Fruit fly (Drosophila melanogaster): ENCODE measurements around the gene CG4073.
A peak's percentile ranks its signal among the peaks of the same experiment; 100 is the strongest.

CG4073 gene

DNA sequence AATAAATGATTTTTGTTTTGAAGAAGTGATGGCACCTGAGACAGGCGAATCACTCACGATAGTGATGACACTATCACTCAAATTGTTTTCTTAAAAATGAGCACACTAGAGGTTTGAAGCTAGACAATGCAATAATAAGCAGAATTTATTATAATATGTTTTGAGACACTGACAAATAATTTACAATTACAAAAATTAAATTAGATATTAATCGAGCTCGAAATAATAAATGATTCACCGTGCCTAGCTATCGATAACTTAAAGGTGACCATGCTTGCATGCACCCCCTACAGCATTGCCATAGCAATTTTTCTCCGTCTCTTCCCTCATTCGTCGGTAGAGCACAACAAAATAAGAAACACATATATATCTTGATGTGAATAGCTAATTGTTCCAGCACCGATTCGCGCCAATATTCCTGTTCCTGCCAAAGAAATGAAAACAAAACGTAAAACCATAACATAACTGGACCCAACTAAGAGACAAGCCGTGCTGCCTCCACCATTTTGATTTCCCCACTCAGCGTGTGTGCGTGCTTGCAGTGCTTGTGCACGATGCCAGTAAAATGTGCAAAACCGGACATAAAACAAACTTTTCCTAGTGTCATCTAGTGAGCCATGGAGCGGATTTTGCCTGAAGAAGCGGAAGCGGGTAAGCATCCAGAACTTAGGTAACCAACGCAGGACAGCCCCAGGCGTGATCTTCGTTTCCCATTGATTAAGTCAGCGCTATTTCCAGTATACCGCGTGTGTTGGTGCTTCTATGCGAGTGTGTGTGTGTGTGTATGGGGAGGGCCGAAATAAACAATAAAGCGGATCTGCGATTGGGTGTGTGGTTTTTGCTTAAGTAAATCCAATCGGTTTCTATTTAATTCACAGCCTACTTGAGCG, 46.6 kb downstream of the CG4073 start, which contains the start of the genes MED7 and Cap-H2 (continued):
- TF ChIP-seq D19A (tag; optimal IDR thresholded peaks at IDR 0.05) (no peak), CG7963 (GFP tag; IDR thresholded peaks at IDR 0.05; ENCODE audit: partially characterized antibody) (peak; percentile 97), nom (GFP tag; optimal IDR thresholded peaks at IDR 0.05) (no peak), CG3847 (GFP tag; IDR thresholded peaks at IDR 0.05) (peak; percentile 92), PHDP (tag; optimal IDR thresholded peaks at IDR 0.05) (peak; percentile 79), pho (GFP tag; optimal IDR thresholded peaks at IDR 0.05) (peak; percentile 89), ash1 (GFP tag; optimal IDR thresholded peaks at IDR 0.05) (peak; percentile 50), ATbp (GFP tag; optimal IDR thresholded peaks at IDR 0.05) (no peak), CG10366 (GFP tag; IDR thresholded peaks at IDR 0.05) (peak; percentile 83), Ptx1 (GFP tag; IDR thresholded peaks at IDR 0.05) (peak; percentile 89), bab2 (GFP tag; optimal IDR thresholded peaks at IDR 0.05) (peak; percentile 95), Spps (tag; optimal IDR thresholded peaks at IDR 0.05) (peak; percentile 61), Dfd (GFP tag; optimal IDR thresholded peaks at IDR 0.05) (no peak), unc-4 (GFP tag; IDR thresholded peaks at IDR 0.05; ENCODE audit: partially characterized antibody) (peak; percentile 98), CHES-1-like (GFP tag; optimal IDR thresholded peaks at IDR 0.05) (peak; percentile 74), dpn (GFP tag; optimal IDR thresholded peaks at IDR 0.05) (peak; percentile 81 to 85), ssp (GFP tag; IDR thresholded peaks at IDR 0.05) (peak; percentile 75), Atf3 (GFP tag; optimal IDR thresholded peaks at IDR 0.05) (peak; percentile 56), CG17385 (GFP tag; optimal IDR thresholded peaks at IDR 0.05) (peak; percentile 60), Ravus (GFP tag; IDR thresholded peaks at IDR 0.05) (peak; percentile 16; the same call in 1 of the 2 replicates), Hand (GFP tag; optimal IDR thresholded peaks at IDR 0.05) (no peak), Sox100B (GFP tag; optimal IDR thresholded peaks at IDR 0.05) (peak; percentile 41), vnd (GFP tag; IDR thresholded peaks at IDR 0.05; ENCODE audit: partially characterized antibody) (peak; percentile 99), Aef1 (GFP tag; IDR thresholded peaks at IDR 0.05) (peak; percentile 77), sr (GFP tag; IDR thresholded peaks at IDR 0.05) (no peak), grn (GFP tag; optimal IDR thresholded peaks at IDR 0.05) (peak; percentile 20), CoRest (tag; optimal IDR thresholded peaks at IDR 0.05) (peak; percentile 85), ken (GFP tag; IDR thresholded peaks at IDR 0.05) (peak; percentile 87), CG7839 (tag; optimal IDR thresholded peaks at IDR 0.05) (no peak), H2.0 (GFP tag; IDR thresholded peaks at IDR 0.05) (peak; percentile 70), CG3407 (GFP tag; optimal IDR thresholded peaks at IDR 0.05) (peak; percentile 58), CG10209 (GFP tag; optimal IDR thresholded peaks at IDR 0.05) (peak; percentile 64), Max (GFP tag; optimal IDR thresholded peaks at IDR 0.05) (peak; percentile 90), CG14965 (GFP tag; optimal IDR thresholded peaks at IDR 0.05; ENCODE audit: borderline replicate concordance) (no peak), row (GFP tag; IDR thresholded peaks at IDR 0.05) (peak; percentile 98), CTCF (GFP tag; optimal IDR thresholded peaks at IDR 0.05) (no peak), tgo (GFP tag; IDR thresholded peaks at IDR 0.05) (peak; percentile 82), usp (GFP tag; optimal IDR thresholded peaks at IDR 0.05) (no peak), sima (GFP tag; optimal IDR thresholded peaks at IDR 0.05) (no peak), CG4854 (GFP tag; optimal IDR thresholded peaks at IDR 0.05) (peak; percentile 76), Gug (GFP tag; IDR thresholded peaks at IDR 0.05) (peak; percentile 81), maf-S (GFP tag; optimal IDR thresholded peaks at IDR 0.05) (peak; percentile 53), Neu2 (GFP tag; optimal IDR thresholded peaks at IDR 0.05; ENCODE audit: borderline replicate concordance) (no peak), D (optimal IDR thresholded peaks at IDR 0.05) (peak; percentile 25), D (GFP tag; optimal IDR thresholded peaks at IDR 0.05) (peak; percentile 60), BEAF-32 (GFP tag; optimal IDR thresholded peaks at IDR 0.05) (peak; percentile 99), CG1233 (GFP tag; optimal IDR thresholded peaks at IDR 0.05) (peak; percentile 59), CG5245 (GFP tag; optimal IDR thresholded peaks at IDR 0.05) (peak; percentile 73), CG12155 (GFP tag; optimal IDR thresholded peaks at IDR 0.05) (peak; percentile 85), CG2120 (GFP tag; optimal IDR thresholded peaks at IDR 0.05) (peak; percentile 91)
